Worm (Caenorhabditis elegans) whole organism, L4/young adult: Measurements from ENCODE around the gene ZK1321.1.

ENCODE experiments used
- W03F9.2 ChIP-seq: fragments of 150-350 bp; optimal IDR thresholded peaks from 2 replicates; lab custom pipeline; 2014; ENCODE audit warnings: missing biosample characterization, missing genetic modification characterization
- dao-5 ChIP-seq: sonication (generic microtip); optimal IDR thresholded peaks from 2 replicates; lab custom pipeline; 2016; ENCODE audit warnings: missing genotype, missing genetic modification characterization, moderate library complexity, missing compliant biosample characterization
- him-1 ChIP-seq: sonication (generic microtip); optimal IDR thresholded peaks from 2 replicates; lab custom pipeline; 2016; ENCODE audit warnings: missing genotype, missing genetic modification reagents, missing genetic modification characterization, missing compliant biosample characterization

ce11 chrII:9778495-9778894 lies 24.7 kb downstream of the ZK1321.1 start:
- TF ChIP-seq W03F9.2 (tag; lab: Kevin White, UChicago): no peak
- TF ChIP-seq him-1 (tag; lab: Kevin White, UChicago): no peak
- TF ChIP-seq dao-5: no peak
